Fruit fly (Drosophila melanogaster) whole organism, prepupa: ENCODE measurements around the gene jhamt.
A peak's percentile ranks its signal among the peaks of the same experiment; 100 is the strongest.

Experiments
- CG10631 ChIP-seq: fragments of 200-800 bp; sonication (Bioruptor generic); optimal IDR thresholded peaks from 2 replicates; lab custom pipeline; 2016; ENCODE audit warnings: missing biosample characterization, missing genetic modification characterization
- CG11902 ChIP-seq: fragments of 200-800 bp; sonication (Bioruptor generic); optimal IDR thresholded peaks from 3 replicates; lab custom pipeline; 2016; ENCODE audit warnings: missing biosample characterization, missing genetic modification characterization
- CG15336 ChIP-seq: fragments of 200-800 bp; sonication (Bioruptor generic); IDR thresholded peaks from 2 replicates; pipeline ENCODE4 v1.3.6; 2022; ENCODE audit warnings: missing biosample characterization, missing genetic modification characterization
- CG16779 ChIP-seq: fragments of 200-800 bp; sonication (Bioruptor generic); optimal IDR thresholded peaks from 3 replicates; lab custom pipeline; 2017; ENCODE audit warnings: missing biosample characterization, mild to moderate bottlenecking, missing genetic modification characterization
- CG3032 ChIP-seq: fragments of 200-800 bp; optimal IDR thresholded peaks from 2 replicates; lab custom pipeline; 2019; ENCODE audit warnings: missing biosample characterization, mild to moderate bottlenecking, missing genetic modification characterization, moderate library complexity
- CG32006 ChIP-seq: fragments of 200-800 bp; sonication (Bioruptor generic); optimal IDR thresholded peaks from 3 replicates; lab custom pipeline; 2017; ENCODE audit warnings: missing biosample characterization, mild to moderate bottlenecking, missing genetic modification characterization
- CG4318 ChIP-seq: fragments of 200-800 bp; sonication (Bioruptor generic); optimal IDR thresholded peaks from 3 replicates; lab custom pipeline; 2017; ENCODE audit warnings: missing biosample characterization, mild to moderate bottlenecking, missing genetic modification characterization
- CG6163 ChIP-seq: fragments of 200-800 bp; sonication (Bioruptor generic); IDR thresholded peaks from 3 replicates; pipeline ENCODE4 v1.3.6; 2022; ENCODE audit warnings: missing biosample characterization, missing genetic modification characterization
- CG6276 ChIP-seq: fragments of 200-800 bp; sonication (Bioruptor generic); optimal IDR thresholded peaks from 2 replicates; lab custom pipeline; 2017; ENCODE audit warnings: missing biosample characterization, mild to moderate bottlenecking, missing genetic modification characterization
- CG7368 ChIP-seq: fragments of 200-800 bp; sonication (Bioruptor generic); optimal IDR thresholded peaks from 3 replicates; lab custom pipeline; 2016; ENCODE audit warnings: missing biosample characterization, missing genetic modification characterization
- CG8119 ChIP-seq: fragments of 200-800 bp; sonication (Bioruptor generic); IDR thresholded peaks from 3 replicates; pipeline ENCODE4 v1.3.6; 2022; ENCODE audit warnings: missing biosample characterization, missing genetic modification characterization
- CG8319 ChIP-seq: fragments of 200-800 bp; sonication (Bioruptor generic); optimal IDR thresholded peaks from 3 replicates; lab custom pipeline; 2016; ENCODE audit warnings: missing biosample characterization, missing genetic modification characterization
- CG8632 ChIP-seq: fragments of 200-800 bp; sonication (Bioruptor generic); optimal IDR thresholded peaks from 3 replicates; lab custom pipeline; 2016; ENCODE audit warnings: missing biosample characterization, missing genetic modification characterization
- CG9139 ChIP-seq: fragments of 200-800 bp; sonication (Bioruptor generic); optimal IDR thresholded peaks from 3 replicates; lab custom pipeline; 2017; ENCODE audit warnings: missing biosample characterization, mild to moderate bottlenecking, missing genetic modification characterization
- Eip78C ChIP-seq: fragments of 200-800 bp; sonication (Bioruptor generic); peaks from one replicate; lab custom pipeline; 2016; ENCODE audit warnings: missing biosample characterization, missing genetic modification characterization
- Eip93F ChIP-seq: fragments of 200-800 bp; sonication (Bioruptor generic); optimal IDR thresholded peaks from 2 replicates; lab custom pipeline; 2016; ENCODE audit warnings: missing biosample characterization, mild to moderate bottlenecking, missing genetic modification characterization
- Ets21C ChIP-seq: fragments of 200-800 bp; sonication (Bioruptor generic); optimal IDR thresholded peaks from 3 replicates; lab custom pipeline; 2016; ENCODE audit warnings: missing biosample characterization, missing genetic modification characterization
- Ets96B ChIP-seq: fragments of 200-800 bp; optimal IDR thresholded peaks from 2 replicates; lab custom pipeline; 2019; ENCODE audit warnings: missing biosample characterization, mild to moderate bottlenecking, missing genetic modification characterization, moderate library complexity
- Gug ChIP-seq: fragments of 200-800 bp; sonication (Bioruptor generic); IDR thresholded peaks from 2 replicates; pipeline ENCODE4 v1.3.6; 2022; ENCODE audit warnings: missing biosample characterization, missing genetic modification characterization
- Hr38 ChIP-seq: sonication (Bioruptor generic); optimal IDR thresholded peaks from 2 replicates; lab custom pipeline; 2016; ENCODE audit warnings: missing biosample characterization, missing genetic modification characterization
- Hr39 ChIP-seq: fragments of 200-800 bp; sonication (Bioruptor generic); optimal IDR thresholded peaks from 2 replicates; lab custom pipeline; 2016; ENCODE audit warnings: missing biosample characterization, missing genetic modification characterization
- Hr4 ChIP-seq: fragments of 200-800 bp; sonication (Bioruptor generic); optimal IDR thresholded peaks from 3 replicates; lab custom pipeline; 2016; ENCODE audit warnings: missing biosample characterization, missing genetic modification characterization
- Lpt ChIP-seq: fragments of 200-800 bp; sonication (Bioruptor generic); optimal IDR thresholded peaks from 3 replicates; lab custom pipeline; 2016; ENCODE audit warnings: missing biosample characterization, missing genetic modification characterization
- Met ChIP-seq: fragments of 200-800 bp; sonication (Bioruptor generic); optimal IDR thresholded peaks from 3 replicates; lab custom pipeline; 2016; ENCODE audit warnings: missing biosample characterization, missing genetic modification characterization
- OdsH ChIP-seq: fragments of 200-800 bp; sonication (Bioruptor generic); optimal IDR thresholded peaks from 3 replicates; lab custom pipeline; 2016; ENCODE audit warnings: missing biosample characterization, missing genetic modification characterization
- Smox ChIP-seq: fragments of 200-800 bp; sonication (Bioruptor generic); optimal IDR thresholded peaks from 3 replicates; lab custom pipeline; 2016; ENCODE audit warnings: missing biosample characterization, missing genetic modification characterization
- Sox102F ChIP-seq: fragments of 200-800 bp; sonication (Bioruptor generic); optimal IDR thresholded peaks from 2 replicates; lab custom pipeline; 2016; ENCODE audit warnings: missing biosample characterization, mild to moderate bottlenecking, missing genetic modification characterization
- Sox14 ChIP-seq: fragments of 200-800 bp; sonication (Bioruptor generic); optimal IDR thresholded peaks from 3 replicates; lab custom pipeline; 2016; ENCODE audit warnings: missing biosample characterization, missing genetic modification characterization
- achi ChIP-seq: fragments of 200-800 bp; sonication (Bioruptor generic); optimal IDR thresholded peaks from 3 replicates; lab custom pipeline; 2016; ENCODE audit warnings: missing biosample characterization, missing genetic modification characterization
- acj6 ChIP-seq: fragments of 200-800 bp; sonication (Bioruptor generic); optimal IDR thresholded peaks from 3 replicates; lab custom pipeline; 2016; ENCODE audit warnings: missing biosample characterization, missing genetic modification characterization
- fd59A ChIP-seq: fragments of 200-800 bp; sonication (Bioruptor generic); optimal IDR thresholded peaks from 2 replicates; lab custom pipeline; 2017; ENCODE audit warnings: missing biosample characterization, mild to moderate bottlenecking, missing genetic modification characterization, missing genetic modification reagents
- fd85E ChIP-seq: fragments of 200-800 bp; sonication (Bioruptor generic); optimal IDR thresholded peaks from 3 replicates; lab custom pipeline; 2016; ENCODE audit warnings: missing biosample characterization, missing genetic modification characterization
- net ChIP-seq: fragments of 200-800 bp; sonication (Bioruptor generic); optimal IDR thresholded peaks from 3 replicates; lab custom pipeline; 2016; ENCODE audit warnings: missing biosample characterization, missing genetic modification characterization
- pdm3 ChIP-seq: fragments of 200-800 bp; sonication (Bioruptor generic); optimal IDR thresholded peaks from 3 replicates; lab custom pipeline; 2016; ENCODE audit warnings: missing biosample characterization, missing genetic modification characterization
- spab ChIP-seq: fragments of 200-800 bp; sonication (Bioruptor generic); optimal IDR thresholded peaks from 2 replicates; lab custom pipeline; 2017; ENCODE audit warnings: missing biosample characterization, mild to moderate bottlenecking, missing genetic modification characterization, missing genetic modification reagents
- ss ChIP-seq, 2 experiments: fragments of 200-800 bp; sonication (Bioruptor generic); optimal IDR thresholded peaks; 2 replicates in 1 of 2; 3 replicates in 1 of 2; lab custom pipeline; 2017 to 2018; ENCODE audit warnings: mild to moderate bottlenecking in 2 of 2, missing biosample characterization in 2 of 2, missing genetic modification characterization in 2 of 2, moderate library complexity in 1 of 2
- svp ChIP-seq: fragments of 200-800 bp; sonication (Bioruptor generic); peaks from one replicate; lab custom pipeline; 2016; ENCODE audit warnings: missing biosample characterization, missing genetic modification characterization
- topi ChIP-seq: fragments of 200-800 bp; sonication (Bioruptor generic); optimal IDR thresholded peaks from 3 replicates; lab custom pipeline; 2016; ENCODE audit warnings: missing biosample characterization, missing genetic modification characterization

The jhamt gene

DNA sequence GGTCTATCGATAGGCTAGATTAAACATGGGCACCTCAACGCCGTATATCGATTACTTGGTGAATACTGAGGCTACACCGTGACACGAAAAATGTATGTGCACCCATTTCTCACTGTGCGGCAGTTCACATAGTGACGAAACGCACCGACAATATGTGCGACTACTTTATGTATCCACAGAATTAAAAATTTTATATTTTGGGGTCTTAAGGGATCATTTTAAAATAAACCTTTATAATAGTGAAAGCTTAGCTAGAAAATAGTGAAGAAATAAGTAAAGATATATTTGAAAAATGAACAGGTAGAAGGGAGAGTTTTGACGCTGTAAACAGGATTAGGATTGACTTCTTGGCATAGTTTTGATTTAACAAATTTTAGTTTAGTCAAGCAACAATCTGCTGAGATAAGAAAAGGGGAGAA is 36.6 kb upstream of the jhamt start, which contains the start of gene mRpL4 (continued):
- TF ChIP-seq ss (GFP tag; optimal IDR thresholded peaks at IDR 0.05; lab: Kevin White, UChicago) (no peak), CG15336 (no peak), pdm3 (no peak), Gug (GFP tag; lab: Robert Waterston, UW) (no peak; the same call in 1 of the 2 replicates), net (GFP tag; lab: Kevin White, UChicago) (no peak), Hr4 (GFP tag; lab: Kevin White, UChicago) (peak; percentile 73), Lpt (GFP tag; lab: Kevin White, UChicago) (no peak), OdsH (GFP tag; lab: Kevin White, UChicago) (no peak), CG8319 (GFP tag; lab: Kevin White, UChicago) (peak; percentile 21), CG3032 (no peak), Sox14 (GFP tag; lab: Kevin White, UChicago) (no peak), CG11902 (no peak), fd85E (no peak), CG8119 (no peak), Ets21C (GFP tag; lab: Kevin White, UChicago) (peak; percentile 44), Met (GFP tag; lab: Kevin White, UChicago) (no peak), acj6 (peak; percentile 39), CG6276 (no peak), spab (no peak), CG9139 (GFP tag; lab: Kevin White, UChicago) (no peak), achi (GFP tag; lab: Kevin White, UChicago) (no peak), topi (GFP tag; lab: Kevin White, UChicago) (no peak), Hr39 (no peak), CG32006 (GFP tag; lab: Kevin White, UChicago) (no peak)

DNA sequence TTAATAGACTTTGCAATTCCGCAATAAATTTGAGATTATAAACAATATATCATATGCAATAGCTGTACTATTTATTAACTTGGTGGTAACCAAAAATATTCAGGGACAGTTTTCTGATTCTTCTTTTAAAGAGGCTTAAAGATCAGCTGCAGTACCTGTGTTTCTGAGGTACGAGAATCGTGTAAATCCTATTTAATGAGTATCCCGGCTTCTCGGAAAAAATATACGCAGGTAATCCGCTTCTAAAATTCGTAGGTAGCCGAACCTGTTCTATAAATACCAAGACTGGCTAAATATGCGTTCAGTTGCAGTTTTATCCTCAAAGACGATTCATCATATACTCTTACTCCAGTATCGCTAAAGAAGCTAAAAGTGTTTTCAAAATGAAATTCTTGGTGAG is 36.1 kb upstream of the jhamt start, which contains the start of gene CG4440:
CG4440 (plus strand) TSS at position 301 of the 400 bp plus-strand sequence.
- TF ChIP-seq svp (GFP tag; lab: Kevin White, UChicago) (no peak), Lpt (GFP tag; lab: Kevin White, UChicago) (no peak), CG15336 (no peak), fd85E (no peak), CG7368 (no peak), CG6163 (GFP tag; lab: Robert Waterston, UW) (no peak), CG8632 (no peak), CG3032 (no peak), CG10631 (GFP tag; lab: Kevin White, UChicago) (no peak), CG16779 (tag; lab: Kevin White, UChicago) (no peak), Smox (GFP tag; lab: Kevin White, UChicago) (no peak), fd59A (GFP tag; lab: Kevin White, UChicago) (no peak), Hr39 (no peak), Ets96B (tag; lab: Kevin White, UChicago) (no peak), Sox102F (GFP tag; lab: Kevin White, UChicago) (no peak), Hr38 (no peak), Eip93F (no peak), net (GFP tag; lab: Kevin White, UChicago) (no peak), CG8119 (no peak)
- TF ChIP-seq, all 60 proteins: peak for 0

- TF ChIP-seq Hr38 (no peak), fd59A (GFP tag; lab: Kevin White, UChicago) (no peak), CG6163 (GFP tag; lab: Robert Waterston, UW) (no peak), CG15336 (no peak), Smox (GFP tag; lab: Kevin White, UChicago) (no peak), CG8632 (no peak), OdsH (GFP tag; lab: Kevin White, UChicago) (no peak), CG8319 (GFP tag; lab: Kevin White, UChicago) (no peak), svp (GFP tag; lab: Kevin White, UChicago) (no peak), CG4318 (no peak), CG6276 (no peak), Hr39 (no peak), spab (no peak), Lpt (GFP tag; lab: Kevin White, UChicago) (no peak)
These were observed 27.9 kb upstream of the jhamt start, which contains the start of gene CG31817 for dm6 chr2L:16337785-16338184. TSS of gene CG31817 (minus strand) at chr2L:16337885.

DNA sequence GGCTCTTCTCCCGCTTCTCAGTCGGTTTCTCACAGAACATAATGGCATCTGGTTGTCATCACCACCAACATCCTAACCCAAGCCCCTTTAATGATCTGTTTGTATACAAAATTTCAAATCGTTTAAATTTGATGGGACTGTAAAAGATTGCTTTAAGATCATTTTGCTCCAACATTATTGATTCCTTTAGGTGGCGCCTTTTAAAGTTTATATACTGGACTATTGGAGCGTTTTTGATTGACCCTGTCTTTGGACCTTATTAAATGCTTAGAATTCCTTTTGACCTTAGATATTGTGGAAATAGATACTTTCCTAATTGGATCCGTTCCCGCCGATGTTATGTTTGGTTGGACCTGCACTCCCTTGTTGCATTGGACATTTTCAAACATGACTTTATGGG is 25.4 kb upstream of the jhamt start, which contains the start of gene CG42266:
CG42266 (minus strand) TSS at position 101 of the 400 bp plus-strand sequence.
- TF ChIP-seq Eip93F = no peak
- no peak for TF ChIP-seq Eip78C (GFP tag; lab: Kevin White, UChicago)
